Worm (Caenorhabditis elegans) whole organism, mixed stage, embryonic: ENCODE measurements around the gene ZK856.16.

Experiments used
- M03D4.4 ChIP-seq: sonication (generic microtip); optimal IDR thresholded peaks from 2 replicates; lab custom pipeline; 2017; ENCODE audit warnings: mild to moderate bottlenecking, missing genetic modification characterization, missing compliant biosample characterization
- bed-3 ChIP-seq: fragments of 200-800 bp; sonication (Bioruptor generic); optimal IDR thresholded peaks from 3 replicates; lab custom pipeline; 2018; ENCODE audit warnings: mild to moderate bottlenecking, missing genetic modification characterization, moderate library complexity, missing compliant biosample characterization
- blmp-1 ChIP-seq: fragments of 150-350 bp; optimal IDR thresholded peaks from 2 replicates; lab custom pipeline; 2014; ENCODE audit warnings: missing biosample characterization, missing genetic modification characterization
- ceh-39 ChIP-seq: fragments of 150-350 bp; optimal IDR thresholded peaks from 2 replicates; lab custom pipeline; 2014; ENCODE audit warnings: missing biosample characterization, missing genetic modification characterization
- ceh-43 ChIP-seq: fragments of 200-800 bp; sonication (Bioruptor generic); optimal IDR thresholded peaks from 2 replicates; lab custom pipeline; 2018; ENCODE audit warnings: mild to moderate bottlenecking, missing genetic modification characterization, moderate library complexity, missing compliant biosample characterization
- ceh-83 ChIP-seq: fragments of 200-800 bp; sonication (Bioruptor generic); optimal IDR thresholded peaks from 2 replicates; lab custom pipeline; 2018; ENCODE audit warnings: mild to moderate bottlenecking, missing genetic modification characterization, missing compliant biosample characterization
- cnd-1 ChIP-seq: fragments of 200-800 bp; sonication (Bioruptor generic); optimal IDR thresholded peaks from 2 replicates; lab custom pipeline; 2018; ENCODE audit warnings: mild to moderate bottlenecking, missing genetic modification characterization, missing compliant biosample characterization
- elt-1 ChIP-seq: sonication (generic microtip); optimal IDR thresholded peaks from 2 replicates; lab custom pipeline; 2017; ENCODE audit warnings: missing genetic modification characterization, mild to moderate bottlenecking, missing compliant biosample characterization, antibody characterized with exemption, moderate library complexity, borderline replicate concordance; ENCODE audit not compliant: insufficient read depth
- ham-2 ChIP-seq: fragments of 200-800 bp; sonication (Bioruptor generic); optimal IDR thresholded peaks from 2 replicates; lab custom pipeline; 2018; ENCODE audit warnings: mild to moderate bottlenecking, missing genetic modification characterization, missing compliant biosample characterization
- hlh-1 ChIP-seq: fragments of 150-350 bp; optimal IDR thresholded peaks from 2 replicates; lab custom pipeline; 2014; ENCODE audit warnings: missing biosample characterization, missing genetic modification reagents, missing genetic modification characterization
- lin-13 ChIP-seq: fragments of 150-350 bp; optimal IDR thresholded peaks from 2 replicates; lab custom pipeline; 2014; ENCODE audit warnings: missing biosample characterization, missing genetic modification characterization
- lin-32 ChIP-seq: fragments of 200-800 bp; sonication (Bioruptor generic); optimal IDR thresholded peaks from 2 replicates; lab custom pipeline; 2018; ENCODE audit warnings: mild to moderate bottlenecking, missing genetic modification characterization, missing compliant biosample characterization
- lsy-2 ChIP-seq: fragments of 150-350 bp; optimal IDR thresholded peaks from 2 replicates; lab custom pipeline; 2014; ENCODE audit warnings: missing biosample characterization, missing genetic modification characterization
- mab-5 ChIP-seq: fragments of 150-350 bp; optimal IDR thresholded peaks from 2 replicates; lab custom pipeline; 2014; ENCODE audit warnings: missing biosample characterization, missing genetic modification characterization
- mep-1 ChIP-seq: fragments of 150-350 bp; optimal IDR thresholded peaks from 2 replicates; lab custom pipeline; 2017; ENCODE audit warnings: missing biosample characterization, missing genetic modification reagents, missing genetic modification characterization, inconsistent platforms
- mls-2 ChIP-seq: sonication (generic microtip); optimal IDR thresholded peaks from 2 replicates; lab custom pipeline; 2016; ENCODE audit warnings: mild to moderate bottlenecking, missing genetic modification characterization, moderate library complexity, missing compliant biosample characterization
- nhr-2 ChIP-seq: fragments of 150-350 bp; optimal IDR thresholded peaks from 2 replicates; lab custom pipeline; 2014; ENCODE audit warnings: missing biosample characterization, missing genetic modification characterization
- nhr-237 ChIP-seq: fragments of 150-350 bp; optimal IDR thresholded peaks from 2 replicates; lab custom pipeline; 2014; ENCODE audit warnings: missing biosample characterization, missing genetic modification characterization
- nhr-28 ChIP-seq: fragments of 150-350 bp; optimal IDR thresholded peaks from 2 replicates; lab custom pipeline; 2014; ENCODE audit warnings: missing biosample characterization, missing genetic modification characterization
- nhr-76 ChIP-seq: sonication (generic microtip); optimal IDR thresholded peaks from 2 replicates; lab custom pipeline; 2017; ENCODE audit warnings: missing biosample characterization, missing genetic modification characterization
- sem-2 ChIP-seq: fragments of 200-800 bp; sonication (Bioruptor generic); optimal IDR thresholded peaks from 2 replicates; lab custom pipeline; 2018; ENCODE audit warnings: mild to moderate bottlenecking, missing genetic modification characterization, missing compliant biosample characterization
- snpc-4 ChIP-seq: fragments of 150-350 bp; optimal IDR thresholded peaks from 2 replicates; lab custom pipeline; 2014; ENCODE audit warnings: missing biosample characterization, missing genetic modification characterization
- sptf-1 ChIP-seq: sonication (generic microtip); optimal IDR thresholded peaks from 2 replicates; lab custom pipeline; 2017; ENCODE audit warnings: mild to moderate bottlenecking, missing genetic modification characterization, moderate library complexity, missing compliant biosample characterization
- tbx-8 ChIP-seq: fragments of 200-800 bp; sonication (Bioruptor generic); optimal IDR thresholded peaks from 2 replicates; lab custom pipeline; 2018; ENCODE audit warnings: mild to moderate bottlenecking, missing genetic modification characterization, moderate library complexity, missing compliant biosample characterization
- unc-120 ChIP-seq: sonication (generic microtip); optimal IDR thresholded peaks from 2 replicates; lab custom pipeline; 2017; ENCODE audit warnings: missing genetic modification characterization, missing compliant biosample characterization; ENCODE audit not compliant: poor library complexity, severe bottlenecking
- unc-39 ChIP-seq: fragments of 150-350 bp; optimal IDR thresholded peaks from 2 replicates; lab custom pipeline; 2014; ENCODE audit warnings: missing biosample characterization, missing genetic modification characterization
- unc-62 ChIP-seq: fragments of 150-350 bp; optimal IDR thresholded peaks from 2 replicates; lab custom pipeline; 2014; ENCODE audit warnings: missing biosample characterization, missing genetic modification reagents, missing genetic modification characterization
- zip-8 ChIP-seq: fragments of 150-350 bp; optimal IDR thresholded peaks from 2 replicates; lab custom pipeline; 2014; ENCODE audit warnings: missing biosample characterization, missing genetic modification characterization
- ztf-11 ChIP-seq: fragments of 150-350 bp; optimal IDR thresholded peaks from 2 replicates; lab custom pipeline; 2014; ENCODE audit warnings: missing biosample characterization, missing genetic modification characterization

ZK856.16 gene

ce11 chrV:10227333-10227732 is 21.9 kb upstream of the ZK856.16 start, which contains the start of gene ttr-19:
Gene ttr-19 (minus strand): TSS chrV:10227433.
- no peak for TF ChIP-seq blmp-1

ce11 chrV:10225610-10226009 is 20.2 kb upstream of the ZK856.16 start, which contains the start of gene daf-36:
Gene daf-36 (minus strand): TSS chrV:10225710.
- TF ChIP-seq snpc-4 (no peak), lin-13 (no peak), sptf-1 (tag; lab: Kevin White, UChicago) (no peak), ztf-11 (tag; lab: Kevin White, UChicago) (no peak), unc-39 (tag; lab: Kevin White, UChicago) (no peak), M03D4.4 (no peak), ceh-39 (tag; lab: Kevin White, UChicago) (no peak), unc-62 (GFP tag; lab: Kevin White, UChicago) (no peak), tbx-8 (no peak), sem-2 (GFP tag; lab: Kevin White, UChicago) (no peak), ceh-43 (no peak), zip-8 (tag; lab: Kevin White, UChicago) (no peak), blmp-1 (no peak), unc-120 (tag; lab: Kevin White, UChicago) (no peak)

- TF ChIP-seq unc-120 (tag; lab: Kevin White, UChicago): no peak
- no peak for TF ChIP-seq mep-1 (tag; lab: Kevin White, UChicago)
- TF ChIP-seq nhr-2 (tag; lab: Kevin White, UChicago): no peak
Measured at ce11 chrV:10224619-10225018, 19.2 kb upstream of the ZK856.16 start.

ce11 chrV:10222007-10222406 is 16.6 kb upstream of the ZK856.16 start, which contains the start of gene C12D8.20:
Gene C12D8.20 (plus strand): TSS chrV:10222307.
- TF ChIP-seq ham-2 (GFP tag; lab: Kevin White, UChicago): no peak
- TF ChIP-seq cnd-1 (tag; lab: Kevin White, UChicago): no peak
- TF ChIP-seq ceh-39 (tag; lab: Kevin White, UChicago): no peak
- TF ChIP-seq unc-62 (GFP tag; lab: Kevin White, UChicago): no peak
- TF ChIP-seq zip-8 (tag; lab: Kevin White, UChicago): no peak
- TF ChIP-seq lsy-2 (tag; lab: Kevin White, UChicago): no peak
- no peak for TF ChIP-seq lin-13
- no peak for TF ChIP-seq elt-1 (tag; lab: Kevin White, UChicago)
- no peak for TF ChIP-seq bed-3 (GFP tag; lab: Kevin White, UChicago)
- no peak for TF ChIP-seq unc-120 (tag; lab: Kevin White, UChicago)
- TF ChIP-seq ztf-11 (tag; lab: Kevin White, UChicago): no peak
- TF ChIP-seq unc-39 (tag; lab: Kevin White, UChicago): no peak
- TF ChIP-seq nhr-28 (tag; lab: Kevin White, UChicago): no peak
- no peak for TF ChIP-seq sptf-1 (tag; lab: Kevin White, UChicago)
- no peak for TF ChIP-seq hlh-1 (tag; lab: Kevin White, UChicago)
- no peak for TF ChIP-seq nhr-76 (tag; lab: Kevin White, UChicago)
- TF ChIP-seq lin-32: no peak
- no peak for TF ChIP-seq ceh-83 (GFP tag; lab: Kevin White, UChicago)
- TF ChIP-seq mab-5 (tag; lab: Kevin White, UChicago): no peak

- TF ChIP-seq nhr-76 (tag; lab: Kevin White, UChicago) (no peak), mab-5 (tag; lab: Kevin White, UChicago) (no peak)
- TF ChIP-seq, all 35 proteins: peak for 0
Measured at ce11 chrV:10221317-10221716, 15.9 kb upstream of the ZK856.16 start, which contains the start of the genes fipr-5 and fipr-9. Gene fipr-5 (minus strand): TSS chrV:10221417. Gene fipr-9 (plus strand): TSS chrV:10221662.

- TF ChIP-seq ceh-43: no peak
- TF ChIP-seq blmp-1: no peak
Measured at ce11 chrV:10220605-10221004, 15.2 kb upstream of the ZK856.16 start, which contains the start of gene C12D8.13. Gene C12D8.13 (minus strand): TSS chrV:10220705.

- TF ChIP-seq nhr-237 (tag; lab: Kevin White, UChicago) (no peak), ceh-83 (GFP tag; lab: Kevin White, UChicago) (no peak), cnd-1 (tag; lab: Kevin White, UChicago) (no peak), unc-39 (tag; lab: Kevin White, UChicago) (no peak), ceh-43 (no peak), nhr-2 (tag; lab: Kevin White, UChicago) (no peak), mls-2 (tag; lab: Kevin White, UChicago) (no peak), snpc-4 (no peak), lin-13 (no peak), M03D4.4 (no peak), nhr-28 (tag; lab: Kevin White, UChicago) (no peak), sptf-1 (tag; lab: Kevin White, UChicago) (no peak)
Measured at ce11 chrV:10216724-10217123, 11.3 kb upstream of the ZK856.16 start, which contains the start of gene ZK856.14. Gene ZK856.14 (plus strand): TSS chrV:10217024.
